Worm (Caenorhabditis elegans): ENCODE measurements around the gene C25F9.11.

- TF ChIP-seq F55B11.4 (tag; optimal IDR thresholded peaks at IDR 0.05; ENCODE audit: borderline replicate concordance, insufficient read depth) (no peak), athp-1 (tag; optimal IDR thresholded peaks at IDR 0.05) (no peak), madf-10 (tag; optimal IDR thresholded peaks at IDR 0.05) (no peak), unc-130 (GFP tag; optimal IDR thresholded peaks at IDR 0.05) (no peak), egrh-3 (GFP tag; IDR thresholded peaks at IDR 0.05) (no peak), nfya-1 (tag; optimal IDR thresholded peaks at IDR 0.05; ENCODE audit: borderline replicate concordance, insufficient read depth) (no peak), F10E7.11 (tag; optimal IDR thresholded peaks at IDR 0.05) (no peak), lin-26 (GFP tag; IDR thresholded peaks at IDR 0.05) (no peak)
Measured at ce11 chrV:19391242-19391641, 41.6 kb downstream of the C25F9.11 start.
